Worm (Caenorhabditis elegans) whole organism, mixed stage, embryonic: Measurements from ENCODE around the gene K04C2.2.

Source experiments
- snpc-4 ChIP-seq: fragments of 150-350 bp; optimal IDR thresholded peaks from 2 replicates; lab custom pipeline; 2014; ENCODE audit warnings: missing biosample characterization, missing genetic modification characterization
- unc-39 ChIP-seq: fragments of 150-350 bp; optimal IDR thresholded peaks from 2 replicates; lab custom pipeline; 2014; ENCODE audit warnings: missing biosample characterization, missing genetic modification characterization

ce11 chrIII:6871067-6871466, 18.5 kb upstream of the K04C2.2 start:
- no peak for TF ChIP-seq snpc-4 (tag; lab: Kevin White, UChicago)
- TF ChIP-seq unc-39 (tag; lab: Kevin White, UChicago): no peak
